Fruit fly (Drosophila melanogaster): ENCODE measurements around the gene hry.

DNA sequence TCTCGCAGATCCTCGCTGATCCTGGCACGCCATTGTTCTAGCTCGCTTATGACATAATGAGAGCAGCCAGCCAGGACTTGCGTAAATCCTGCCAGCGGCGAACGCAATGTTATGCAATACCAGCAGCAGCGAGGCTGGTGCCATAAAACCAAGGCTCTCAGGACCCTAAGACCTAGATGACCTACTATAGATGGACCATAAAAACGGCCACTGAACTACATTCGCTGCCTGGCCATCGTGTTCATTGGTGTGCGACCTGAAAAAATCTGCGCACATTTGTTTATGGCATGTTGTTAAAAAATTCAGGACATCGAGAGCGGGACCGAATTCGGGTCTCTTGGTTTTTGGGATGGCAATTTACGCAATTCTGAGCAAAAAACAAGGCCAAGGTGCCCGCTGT is 22.0 kb upstream of the hry start:
- no peak for TF ChIP-seq psq (optimal IDR thresholded peaks at IDR 0.05)
- TF ChIP-seq Sin3A (optimal IDR thresholded peaks at IDR 0.05), result no peak
